Worm (Caenorhabditis elegans): ENCODE measurements around the gene ZK757.2.

ZK757.2 gene

ce11 chrIII:9830502-9830901 lies 48.2 kb downstream of the ZK757.2 start, which contains the start of gene ZK632.12:
Gene ZK632.12 (plus strand): TSS chrIII:9830802.
- TF ChIP-seq C38D4.7 (GFP tag; optimal IDR thresholded peaks at IDR 0.05) (no peak), hlh-8 (tag; optimal IDR thresholded peaks at IDR 0.05) (no peak), nfya-1 (tag; optimal IDR thresholded peaks at IDR 0.05) (no peak), syd-9 (tag; optimal IDR thresholded peaks at IDR 0.05) (no peak), pqm-1 (tag; optimal IDR thresholded peaks at IDR 0.05) (no peak), unc-42 (tag; optimal IDR thresholded peaks at IDR 0.05) (no peak), ceh-6 (GFP tag; optimal IDR thresholded peaks at IDR 0.05) (no peak)

- TF ChIP-seq zip-5 (tag; optimal IDR thresholded peaks at IDR 0.05) (no peak), ceh-6 (GFP tag; optimal IDR thresholded peaks at IDR 0.05) (no peak), sdc-2 (tag; optimal IDR thresholded peaks at IDR 0.05) (no peak), mec-3 (tag; optimal IDR thresholded peaks at IDR 0.05; ENCODE audit: borderline replicate concordance) (no peak), elt-4 (tag; optimal IDR thresholded peaks at IDR 0.05) (no peak), nfya-1 (tag; optimal IDR thresholded peaks at IDR 0.05) (peak; percentile 18), unc-42 (tag; optimal IDR thresholded peaks at IDR 0.05) (no peak), ahr-1 (tag; optimal IDR thresholded peaks at IDR 0.05) (no peak), ceh-48 (tag; optimal IDR thresholded peaks at IDR 0.05) (no peak), syd-9 (tag; optimal IDR thresholded peaks at IDR 0.05) (no peak), rnt-1 (tag; optimal IDR thresholded peaks at IDR 0.05) (peak; percentile 7), sox-2 (GFP tag; IDR thresholded peaks at IDR 0.05) (no peak), hlh-30 (tag; optimal IDR thresholded peaks at IDR 0.05; ENCODE audit: insufficient read depth) (peak; percentile 78)
Observed at ce11 chrIII:9827163-9827951, 51.4 kb downstream of the ZK757.2 start, which contains the start of the genes ZK632.10 and ZK632.11. Gene ZK632.10 (minus strand): TSS chrIII:9827722. Gene ZK632.11 (plus strand): TSS chrIII:9827915.

ce11 chrIII:9826005-9826404 lies 52.7 kb downstream of the ZK757.2 start:
- TF ChIP-seq tbx-2 (tag; optimal IDR thresholded peaks at IDR 0.05) (no peak), nfya-1 (tag; optimal IDR thresholded peaks at IDR 0.05) (peak; percentile 3), nhr-11 (tag; optimal IDR thresholded peaks at IDR 0.05) (no peak), hlh-30 (tag; optimal IDR thresholded peaks at IDR 0.05; ENCODE audit: insufficient read depth) (peak; percentile 55), ref-2 (tag; optimal IDR thresholded peaks at IDR 0.05) (no peak), pqm-1 (tag; optimal IDR thresholded peaks at IDR 0.05) (no peak), npax-4 (tag; optimal IDR thresholded peaks at IDR 0.05) (no peak), eyg-1 (tag; optimal IDR thresholded peaks at IDR 0.05) (no peak), lin-11 (tag; optimal IDR thresholded peaks at IDR 0.05) (no peak), ceh-30 (tag; optimal IDR thresholded peaks at IDR 0.05) (no peak)

- no peak for TF ChIP-seq Y22D7AL.16 (tag; optimal IDR thresholded peaks at IDR 0.05)
- no peak for TF ChIP-seq unc-3 (GFP tag; conservative IDR thresholded peaks at IDR 0.05)
- no peak for TF ChIP-seq unc-3 (tag; optimal IDR thresholded peaks at IDR 0.05)
- peak; percentile 14 for TF ChIP-seq tbx-2 (tag; optimal IDR thresholded peaks at IDR 0.05)
Observed at ce11 chrIII:9825073-9825828, 53.5 kb downstream of the ZK757.2 start, which contains the start of gene ZK632.9. Gene ZK632.9 (minus strand): TSS chrIII:9825432.

ce11 chrIII:9824330-9824934 lies 54.3 kb downstream of the ZK757.2 start, which contains the start of gene lin-52:
Gene lin-52 (minus strand): TSS chrIII:9824750.
- TF ChIP-seq Y22D7AL.16 (tag; optimal IDR thresholded peaks at IDR 0.05) (no peak), ama-1 (optimal IDR thresholded peaks at IDR 0.05) (no peak), unc-42 (tag; optimal IDR thresholded peaks at IDR 0.05) (no peak), ceh-19 (GFP tag; optimal IDR thresholded peaks at IDR 0.05) (no peak), ceh-48 (tag; optimal IDR thresholded peaks at IDR 0.05) (no peak), eyg-1 (tag; optimal IDR thresholded peaks at IDR 0.05) (no peak), pag-3 (tag; optimal IDR thresholded peaks at IDR 0.05; ENCODE audit: borderline replicate concordance) (no peak), gmeb-2 (tag; optimal IDR thresholded peaks at IDR 0.05) (no peak)

Data from whole organism, late embryonic.